Fruit fly (Drosophila melanogaster) whole organism, embryonic: ENCODE measurements around the gene CG14230.
A peak's percentile ranks its signal among the peaks of the same experiment; 100 is the strongest.

Source experiments
- Atf3 ChIP-seq: fragments of 200-800 bp; sonication (Bioruptor generic); optimal IDR thresholded peaks from 3 replicates; lab custom pipeline; 2016; ENCODE audit warnings: missing biosample characterization, missing genetic modification characterization
- CG10654 ChIP-seq: fragments of 200-800 bp; sonication (Bioruptor generic); optimal IDR thresholded peaks from 2 replicates; lab custom pipeline; 2016; ENCODE audit warnings: missing biosample characterization, missing genetic modification characterization
- CG11504 ChIP-seq: fragments of 200-800 bp; sonication (Bioruptor generic); optimal IDR thresholded peaks from 3 replicates; lab custom pipeline; 2019; ENCODE audit warnings: missing biosample characterization, mild to moderate bottlenecking, missing genetic modification characterization, moderate library complexity
- CG11723 ChIP-seq: fragments of 200-800 bp; sonication (Bioruptor generic); optimal IDR thresholded peaks from 2 replicates; lab custom pipeline; 2017; ENCODE audit warnings: missing biosample characterization, mild to moderate bottlenecking, missing genetic modification characterization
- CG12071 ChIP-seq: fragments of 200-800 bp; sonication (Bioruptor generic); optimal IDR thresholded peaks from 3 replicates; lab custom pipeline; 2018; ENCODE audit warnings: missing biosample characterization, mild to moderate bottlenecking, missing genetic modification characterization
- CG12299 ChIP-seq: fragments of 200-800 bp; sonication (Bioruptor generic); optimal IDR thresholded peaks from 2 replicates; lab custom pipeline; 2018; ENCODE audit warnings: missing biosample characterization, mild to moderate bottlenecking, missing genetic modification characterization
- CG12391 ChIP-seq: fragments of 200-800 bp; sonication (Bioruptor generic); optimal IDR thresholded peaks from 3 replicates; lab custom pipeline; 2018; ENCODE audit warnings: missing biosample characterization, mild to moderate bottlenecking, missing genetic modification characterization, moderate library complexity
- CG12942 ChIP-seq: fragments of 200-800 bp; sonication (Bioruptor generic); optimal IDR thresholded peaks from 3 replicates; lab custom pipeline; 2016; ENCODE audit warnings: missing biosample characterization, missing genetic modification characterization
- CG15514 ChIP-seq: fragments of 200-800 bp; sonication (Bioruptor generic); optimal IDR thresholded peaks from 3 replicates; lab custom pipeline; 2017; ENCODE audit warnings: missing biosample characterization, missing genetic modification characterization, mild to moderate bottlenecking, moderate library complexity, missing genetic modification reagents
- CG1602 ChIP-seq: fragments of 200-800 bp; sonication (Bioruptor generic); optimal IDR thresholded peaks from 3 replicates; lab custom pipeline; 2016; ENCODE audit warnings: missing biosample characterization, missing genetic modification characterization
- CG1603 ChIP-seq: fragments of 200-800 bp; sonication (Bioruptor generic); optimal IDR thresholded peaks from 2 replicates; lab custom pipeline; 2019; ENCODE audit warnings: missing biosample characterization, mild to moderate bottlenecking, missing genetic modification characterization, moderate library complexity
- CG1647 ChIP-seq: fragments of 200-800 bp; sonication (Bioruptor generic); optimal IDR thresholded peaks from 3 replicates; lab custom pipeline; 2016; ENCODE audit warnings: missing biosample characterization, missing genetic modification characterization
- CG16863 ChIP-seq: fragments of 200-800 bp; sonication (Bioruptor generic); optimal IDR thresholded peaks from 3 replicates; lab custom pipeline; 2016; ENCODE audit warnings: missing biosample characterization, missing genetic modification characterization
- CG2199 ChIP-seq: fragments of 200-800 bp; sonication (Bioruptor generic); IDR thresholded peaks from 3 replicates; pipeline ENCODE4 v1.3.6; 2022; ENCODE audit warnings: missing biosample characterization, missing genetic modification characterization
- CG3163 ChIP-seq: fragments of 200-800 bp; sonication (Bioruptor generic); optimal IDR thresholded peaks from 3 replicates; lab custom pipeline; 2016; ENCODE audit warnings: missing biosample characterization, missing genetic modification characterization
- CG3407 ChIP-seq: fragments of 200-800 bp; sonication (Bioruptor generic); optimal IDR thresholded peaks from 2 replicates; lab custom pipeline; 2018; ENCODE audit warnings: missing biosample characterization, mild to moderate bottlenecking, missing genetic modification characterization
- CG3726 ChIP-seq: fragments of 200-800 bp; sonication (Bioruptor generic); IDR thresholded peaks from 3 replicates; pipeline ENCODE4, ENCODE4 v1.3.6; 2022; ENCODE audit warnings: missing biosample characterization, missing genetic modification characterization
- CG5180 ChIP-seq: fragments of 200-800 bp; sonication (Bioruptor generic); optimal IDR thresholded peaks from 3 replicates; lab custom pipeline; 2017; ENCODE audit warnings: missing biosample characterization, missing genetic modification characterization, mild to moderate bottlenecking, moderate library complexity, missing genetic modification reagents
- CG6654 ChIP-seq: fragments of 200-800 bp; sonication (Bioruptor generic); optimal IDR thresholded peaks from 2 replicates; lab custom pipeline; 2017; ENCODE audit warnings: missing biosample characterization, mild to moderate bottlenecking, missing genetic modification characterization
- CG7271 ChIP-seq: fragments of 200-800 bp; sonication (Bioruptor generic); optimal IDR thresholded peaks from 2 replicates; lab custom pipeline; 2018; ENCODE audit warnings: missing biosample characterization, mild to moderate bottlenecking, missing genetic modification characterization, moderate library complexity
- CG7556 ChIP-seq: fragments of 200-800 bp; sonication (Bioruptor generic); optimal IDR thresholded peaks from 2 replicates; lab custom pipeline; 2017; ENCODE audit warnings: missing biosample characterization, mild to moderate bottlenecking, missing genetic modification characterization
- CG8089 ChIP-seq: fragments of 200-800 bp; sonication (Bioruptor generic); optimal IDR thresholded peaks from 3 replicates; lab custom pipeline; 2016; ENCODE audit warnings: missing biosample characterization, missing genetic modification characterization
- CG8290 ChIP-seq, 3 experiments: fragments of 200-800 bp; sonication (Bioruptor generic); optimal IDR thresholded peaks; 2 replicates each; lab custom pipeline; 2016 to 2019; ENCODE audit warnings: missing biosample characterization in 3 of 3, missing genetic modification characterization in 3 of 3, mild to moderate bottlenecking in 2 of 3, moderate library complexity in 1 of 3
- CG9437 ChIP-seq: fragments of 200-800 bp; sonication (Bioruptor generic); optimal IDR thresholded peaks from 2 replicates; lab custom pipeline; 2018; ENCODE audit warnings: missing biosample characterization, mild to moderate bottlenecking, missing genetic modification characterization
- CG9609 ChIP-seq: fragments of 200-800 bp; sonication (Bioruptor generic); optimal IDR thresholded peaks from 3 replicates; lab custom pipeline; 2016; ENCODE audit warnings: missing biosample characterization, missing genetic modification characterization
- CG9727 ChIP-seq: fragments of 200-800 bp; sonication (Bioruptor generic); optimal IDR thresholded peaks from 3 replicates; lab custom pipeline; 2017; ENCODE audit warnings: missing biosample characterization, mild to moderate bottlenecking, missing genetic modification characterization
- Dad ChIP-seq: fragments of 200-800 bp; sonication (Bioruptor generic); optimal IDR thresholded peaks from 3 replicates; lab custom pipeline; 2016; ENCODE audit warnings: missing biosample characterization, missing genetic modification characterization
- Dek ChIP-seq: fragments of 200-800 bp; sonication (Bioruptor generic); optimal IDR thresholded peaks from 3 replicates; lab custom pipeline; 2019; ENCODE audit warnings: missing biosample characterization, mild to moderate bottlenecking, missing genetic modification characterization, moderate library complexity
- HLH54F ChIP-seq: fragments of 200-800 bp; sonication (Bioruptor generic); optimal IDR thresholded peaks from 3 replicates; lab custom pipeline; 2016; ENCODE audit warnings: missing biosample characterization, missing genetic modification characterization
- Kr ChIP-seq: fragments of 200-800 bp; sonication (Bioruptor generic); optimal IDR thresholded peaks from 2 replicates; lab custom pipeline; 2017; ENCODE audit warnings: missing biosample characterization, mild to moderate bottlenecking, missing genetic modification characterization
- MBD-R2 ChIP-seq: fragments of 200-800 bp; sonication (Bioruptor generic); IDR thresholded peaks from 2 replicates; pipeline ENCODE4 v1.3.6; 2022; ENCODE audit warnings: missing biosample characterization, missing genetic modification characterization
- Med ChIP-seq: fragments of 200-800 bp; sonication (Bioruptor generic); peaks from one replicate; lab custom pipeline; 2016; ENCODE audit warnings: missing biosample characterization, missing genetic modification characterization, mild to moderate bottlenecking, inconsistent platforms, moderate library complexity
- NfI ChIP-seq: fragments of 200-800 bp; sonication (Bioruptor generic); optimal IDR thresholded peaks from 3 replicates; lab custom pipeline; 2018; ENCODE audit warnings: missing biosample characterization, mild to moderate bottlenecking, missing genetic modification characterization, moderate library complexity
- Oaz ChIP-seq: fragments of 200-800 bp; sonication (Bioruptor generic); IDR thresholded peaks from 2 replicates; pipeline ENCODE4 v1.3.6; 2022; ENCODE audit warnings: missing biosample characterization, missing genetic modification characterization
- Ravus ChIP-seq: fragments of 200-800 bp; sonication (Bioruptor generic); IDR thresholded peaks from 2 replicates; pipeline ENCODE4 v1.3.6; 2022; ENCODE audit warnings: missing biosample characterization, missing genetic modification characterization
- Sox100B ChIP-seq: fragments of 200-800 bp; sonication (Bioruptor generic); optimal IDR thresholded peaks from 3 replicates; lab custom pipeline; 2018; ENCODE audit warnings: missing biosample characterization, mild to moderate bottlenecking, missing genetic modification characterization
- Stat92E ChIP-seq, 3 experiments: fragments of >200 bp in 2 of 3; fragments of 200-800 bp in 1 of 3; sonication (Bioruptor generic) in 1 of 3; optimal IDR thresholded peaks; 2 replicates each; lab custom pipeline; 2017 to 2019; ENCODE audit warnings: missing biosample characterization in 3 of 3, missing genetic modification characterization in 3 of 3, mild to moderate bottlenecking in 1 of 3, moderate library complexity in 1 of 3
- TFAM ChIP-seq: fragments of 200-800 bp; sonication (Bioruptor generic); optimal IDR thresholded peaks from 2 replicates; lab custom pipeline; 2017; ENCODE audit warnings: missing biosample characterization, missing genetic modification characterization, inconsistent platforms
- Xrp1 ChIP-seq: fragments of 200-800 bp; sonication (Bioruptor generic); IDR thresholded peaks from 2 replicates; pipeline ENCODE4 v1.3.6; 2022; ENCODE audit warnings: missing biosample characterization, missing genetic modification characterization
- bigmax ChIP-seq: fragments of 200-800 bp; sonication (Bioruptor generic); optimal IDR thresholded peaks from 2 replicates; lab custom pipeline; 2018; ENCODE audit warnings: missing biosample characterization, mild to moderate bottlenecking, missing genetic modification characterization
- dysf ChIP-seq: fragments of 200-800 bp; sonication (Bioruptor generic); IDR thresholded peaks from 3 replicates; pipeline ENCODE4 v1.3.6; 2022; ENCODE audit warnings: missing biosample characterization, missing genetic modification characterization
- gsb ChIP-seq: fragments of 200-800 bp; sonication (Bioruptor generic); IDR thresholded peaks from 2 replicates; pipeline ENCODE4 v1.3.6; 2022; ENCODE audit warnings: missing biosample characterization, missing genetic modification characterization
- hb ChIP-seq: fragments of 200-800 bp; sonication (Bioruptor generic); IDR thresholded peaks from 3 replicates; pipeline ENCODE4 v1.3.6; 2022; ENCODE audit warnings: missing biosample characterization, missing genetic modification characterization; ENCODE audit not compliant: partially characterized antibody
- kay ChIP-seq: fragments of 200-800 bp; sonication (Bioruptor generic); optimal IDR thresholded peaks from 2 replicates; lab custom pipeline; 2016; ENCODE audit warnings: missing biosample characterization, missing genetic modification characterization
- odd ChIP-seq: fragments of 200-800 bp; sonication (Bioruptor generic); optimal IDR thresholded peaks from 2 replicates; lab custom pipeline; 2017; ENCODE audit warnings: missing biosample characterization, mild to moderate bottlenecking, missing genetic modification characterization
- peb ChIP-seq: fragments of 200-800 bp; sonication (Bioruptor generic); IDR thresholded peaks from 2 replicates; pipeline ENCODE4 v1.3.6; 2022; ENCODE audit warnings: missing biosample characterization, missing genetic modification characterization
- prd ChIP-seq, 3 experiments: fragments of >200 bp in 2 of 3; fragments of 200-800 bp in 1 of 3; sonication (Bioruptor generic) in 1 of 3; optimal IDR thresholded peaks in 2 of 3; IDR thresholded peaks in 1 of 3; 2 replicates in 2 of 3; 3 replicates in 1 of 3; pipeline versions ENCODE4 v1.3.6 to Lab custom; 2017 to 2022; ENCODE audit warnings: missing biosample characterization in 1 of 3, missing genetic modification characterization in 1 of 3
- pros ChIP-seq: fragments of 200-800 bp; sonication (Bioruptor generic); optimal IDR thresholded peaks from 3 replicates; lab custom pipeline; 2019; ENCODE audit warnings: missing biosample characterization, mild to moderate bottlenecking, missing genetic modification characterization, moderate library complexity
- tup ChIP-seq: fragments of 200-800 bp; sonication (Bioruptor generic); optimal IDR thresholded peaks from 2 replicates; lab custom pipeline; 2016; ENCODE audit warnings: missing biosample characterization, mild to moderate bottlenecking, missing genetic modification characterization, moderate library complexity
- unc-4 ChIP-seq: fragments of 200-800 bp; sonication (Bioruptor generic); IDR thresholded peaks from 2 replicates; pipeline ENCODE4 v1.3.6; 2022; ENCODE audit warnings: missing biosample characterization, missing genetic modification characterization; ENCODE audit not compliant: partially characterized antibody
- yki ChIP-seq: fragments of >200 bp; optimal IDR thresholded peaks from 3 replicates; lab custom pipeline; 2018

CG14230 gene

dm6 chrX:19696845-19697244 is 7.1 kb upstream of the CG14230 start, which contains the start of gene Cdc42 (continued):
- TF ChIP-seq MBD-R2 (GFP tag; lab: Robert Waterston, UW) (peak; percentile 51), CG11504 (tag; lab: Kevin White, UChicago) (no peak), kay (no peak), peb (GFP tag; lab: Robert Waterston, UW) (no peak), CG16863 (GFP tag; lab: Kevin White, UChicago) (no peak), CG7271 (no peak), unc-4 (GFP tag; lab: Robert Waterston, UW) (0 out of 2 replicates have a peak, but pooled peaks have one; percentile 24), CG2199 (GFP tag; lab: Robert Waterston, UW) (no peak), CG1603 (tag; lab: Kevin White, UChicago) (peak; percentile 57), CG12942 (no peak), CG12071 (no peak), dysf (GFP tag; lab: Robert Waterston, UW) (no peak), Med (GFP tag; lab: Kevin White, UChicago) (peak; percentile 87), Oaz (GFP tag; lab: Robert Waterston, UW) (no peak), CG3726 (GFP tag; lab: Robert Waterston, UW) (no peak), hb (GFP tag; lab: Robert Waterston, UW) (no peak), CG9727 (GFP tag; lab: Kevin White, UChicago) (no peak), Ravus (GFP tag; lab: Robert Waterston, UW) (no peak), CG12299 (no peak), Stat92E (GFP tag; optimal IDR thresholded peaks at IDR 0.05; lab: Kevin White, UChicago) (no peak), gsb (GFP tag; lab: Robert Waterston, UW) (no peak), Atf3 (no peak), NfI (GFP tag; lab: Kevin White, UChicago) (no peak), CG6654 (no peak), CG7556 (GFP tag; lab: Kevin White, UChicago) (no peak), Kr (no peak), Sox100B (GFP tag; lab: Kevin White, UChicago) (no peak), CG11723 (GFP tag; lab: Kevin White, UChicago) (no peak), tup (GFP tag; lab: Kevin White, UChicago) (no peak), CG1647 (no peak), CG5180 (GFP tag; lab: Kevin White, UChicago) (no peak), CG9437 (no peak), CG3163 (GFP tag; lab: Kevin White, UChicago) (no peak), CG1602 (no peak), TFAM (GFP tag; lab: Kevin White, UChicago) (no peak), CG12391 (peak; percentile 5), CG8089 (GFP tag; lab: Kevin White, UChicago) (no peak), CG3407 (no peak), CG10654 (no peak), odd (no peak), Dad (GFP tag; lab: Kevin White, UChicago) (no peak), CG15514 (peak; percentile 42), pros (GFP tag; lab: Kevin White, UChicago) (no peak), prd (optimal IDR thresholded peaks at IDR 0.05; lab: Kevin White, UChicago) (no peak), prd (GFP tag; IDR thresholded peaks at IDR 0.05; lab: Robert Waterston, UW) (no peak), HLH54F (GFP tag; lab: Kevin White, UChicago) (no peak), CG9609 (no peak), bigmax (GFP tag; lab: Kevin White, UChicago) (no peak), Xrp1 (no peak), CG8290 (GFP tag; optimal IDR thresholded peaks at IDR 0.05; lab: Kevin White, UChicago) (peak; percentile 34), CG8290 (tag; optimal IDR thresholded peaks at IDR 0.05; lab: Kevin White, UChicago) (peak in 1 of 2 experiments; percentile 75), yki (lab: Kevin White, UChicago) (no peak), Dek (tag; lab: Kevin White, UChicago) (no peak)
